Fruit fly (Drosophila melanogaster): Measurements from ENCODE around the gene Npc2b.

Npc2b gene

DNA sequence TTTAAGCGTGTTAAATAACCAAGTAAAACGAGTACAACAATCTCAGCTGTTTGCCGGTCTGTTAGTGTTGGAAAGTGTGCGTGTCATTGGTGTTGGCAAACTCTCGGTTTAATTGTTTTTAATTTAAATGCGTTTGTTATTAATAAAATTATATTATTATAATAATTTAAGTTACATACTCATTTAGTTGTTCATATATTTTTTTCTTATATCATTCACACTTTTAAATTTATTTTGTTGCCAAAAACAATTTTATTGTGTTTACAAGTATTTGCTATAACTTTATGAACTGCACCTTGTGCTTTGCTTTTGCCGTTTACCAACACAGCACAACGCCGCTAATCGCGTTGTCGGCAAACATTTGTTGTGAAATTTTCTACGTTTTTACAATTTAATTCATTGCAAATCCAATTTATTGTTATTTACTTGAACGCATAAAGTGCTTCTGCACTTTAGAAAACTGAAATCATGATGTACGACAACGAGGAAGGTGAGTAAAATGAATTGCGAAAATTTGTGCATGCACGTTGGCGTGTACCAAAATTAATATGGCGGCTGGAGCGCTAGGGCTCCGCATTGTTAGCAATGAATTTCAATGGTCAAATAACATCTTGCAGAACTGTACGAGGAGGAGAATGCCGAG lies 36.3 kb downstream of the Npc2b start, which contains the start of the genes 140up and Polr2B:
TSS of gene 140up (minus strand) at position 70 of the 643 bp plus-strand sequence.
TSS of gene Polr2B (plus strand) at position 313 of the 643 bp plus-strand sequence.
- TF ChIP-seq noc (tag; optimal IDR thresholded peaks at IDR 0.05): peak; percentile 93

DNA sequence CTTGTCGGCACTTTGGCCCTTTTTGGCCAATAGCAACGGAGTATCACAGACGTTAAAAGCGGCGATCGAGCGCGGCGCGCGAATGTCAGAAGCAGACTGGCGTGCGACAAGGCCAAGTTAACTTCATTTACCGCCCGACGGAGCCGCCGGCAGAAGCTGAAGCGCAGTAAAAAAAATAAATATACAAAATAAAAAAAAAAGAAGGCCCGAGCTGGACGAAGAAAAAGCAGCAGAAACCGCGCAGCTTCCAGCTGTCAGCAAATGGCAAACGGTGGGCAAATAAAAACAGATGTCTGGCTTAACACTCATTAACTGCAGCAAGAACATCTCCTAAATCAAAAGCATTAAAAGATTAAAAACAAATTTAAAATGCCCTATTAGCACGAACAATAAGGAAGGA lies 42.7 kb downstream of the Npc2b start, which contains the start of gene CG14356:
TSS of gene CG14356 (minus strand) at position 101 of the 400 bp plus-strand sequence.
- TF ChIP-seq noc (tag; optimal IDR thresholded peaks at IDR 0.05): no peak

DNA sequence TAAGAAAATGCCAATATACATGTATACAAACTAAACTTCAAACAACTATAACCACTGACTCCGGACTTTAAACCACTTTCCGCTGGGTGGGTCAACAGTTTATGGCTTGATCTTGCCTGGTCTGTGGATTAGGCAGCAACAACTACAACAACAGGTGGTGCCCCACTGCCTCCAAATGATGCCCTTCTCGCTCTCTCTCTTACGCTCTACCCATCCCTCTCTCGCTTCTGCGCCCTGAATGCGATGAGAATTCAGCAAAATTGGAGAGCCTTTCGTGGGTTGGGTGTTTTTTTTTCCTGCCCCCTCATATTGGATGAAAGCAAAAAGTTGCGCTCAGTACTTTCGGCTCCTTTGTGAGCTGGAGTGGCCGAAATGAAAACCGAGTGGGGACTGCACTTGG lies 51.6 kb downstream of the Npc2b start:
- TF ChIP-seq noc (tag; optimal IDR thresholded peaks at IDR 0.05): no peak
